Fruit fly (Drosophila melanogaster): Measurements from ENCODE around the gene Pde1c.

Pde1c gene

DNA sequence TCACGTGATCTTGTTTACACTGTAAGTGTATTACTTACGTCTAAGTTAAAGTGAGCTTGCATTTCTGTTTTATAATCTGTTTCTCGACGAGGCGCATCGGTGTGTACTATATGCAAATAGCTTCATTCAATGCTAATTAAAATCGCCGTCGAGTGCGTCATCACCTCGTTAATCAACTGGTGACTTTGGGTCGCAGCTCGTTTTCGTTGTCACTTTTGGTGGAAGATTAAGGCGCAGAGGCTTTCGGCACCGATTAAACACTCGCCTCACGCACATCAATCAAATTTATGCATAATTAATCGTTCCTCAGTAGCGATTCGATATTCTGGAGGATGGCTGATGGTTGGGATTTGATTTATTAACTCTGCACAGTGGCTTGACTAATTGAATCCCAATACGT is 84.1 kb downstream of the Pde1c start:
- no peak for TF ChIP-seq Sin3A (optimal IDR thresholded peaks at IDR 0.05)
- no peak for TF ChIP-seq psq (optimal IDR thresholded peaks at IDR 0.05)
- TF ChIP-seq h (optimal IDR thresholded peaks at IDR 0.05), result no peak
- TF ChIP-seq Myc (optimal IDR thresholded peaks at IDR 0.05), result no peak
- no peak for TF ChIP-seq ttk (optimal IDR thresholded peaks at IDR 0.05)
- TF ChIP-seq insv (optimal IDR thresholded peaks at IDR 0.05), result no peak

DNA sequence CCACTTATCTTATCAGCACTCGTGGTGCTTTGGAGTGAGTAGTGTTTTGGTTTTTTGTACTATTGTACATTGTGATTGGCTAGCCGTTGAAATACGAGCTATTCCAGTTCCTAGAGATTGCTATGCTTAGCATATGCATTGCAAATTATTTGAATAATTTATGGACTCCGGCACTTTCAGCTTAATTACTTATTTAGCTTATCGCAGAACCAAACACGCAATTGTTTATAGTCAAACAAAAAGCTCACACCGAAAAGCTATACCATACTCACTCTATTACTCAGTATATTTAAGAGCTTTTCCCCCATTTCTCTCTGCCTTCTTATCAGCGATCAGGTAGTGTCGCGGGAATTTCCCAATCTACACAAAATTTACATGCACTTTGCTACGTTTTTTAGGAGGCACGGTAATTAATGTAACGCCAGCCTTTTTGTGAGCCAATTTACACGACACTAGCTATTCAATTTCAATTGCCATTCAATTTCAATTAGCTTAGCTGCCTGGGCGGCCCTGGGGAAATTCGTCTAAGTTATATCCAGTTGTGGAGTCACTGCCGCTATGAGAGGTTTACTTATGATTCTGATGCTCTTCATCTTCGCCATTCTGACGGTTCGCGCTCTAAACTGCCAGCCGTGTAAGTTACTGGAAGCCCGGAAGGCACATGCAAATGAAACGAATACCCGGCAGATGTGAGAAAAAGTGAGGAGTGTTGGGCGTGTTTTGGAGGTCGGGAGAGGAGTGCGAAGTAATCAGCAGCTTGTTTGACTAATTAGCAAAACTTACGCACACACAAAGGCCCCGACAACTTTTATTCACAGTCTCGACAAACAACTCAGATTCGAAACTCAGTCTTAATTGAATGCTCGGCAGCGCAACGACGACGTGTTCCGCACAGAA is 85.8 kb downstream of the Pde1c start, which contains the start of the genes CG44008, CG14933, CG46426 and CG42486:
CG44008 (minus strand) TSS at position 155 of the 897 bp plus-strand sequence.
CG14933 (plus strand) TSS at position 538 of the 897 bp plus-strand sequence.
CG46426 (plus strand) TSS at position 538 of the 897 bp plus-strand sequence.
CG42486 (plus strand) TSS at position 847 of the 897 bp plus-strand sequence.
- TF ChIP-seq Sin3A (optimal IDR thresholded peaks at IDR 0.05) (no peak), ttk (optimal IDR thresholded peaks at IDR 0.05) (no peak), h (optimal IDR thresholded peaks at IDR 0.05) (no peak), insv (optimal IDR thresholded peaks at IDR 0.05) (no peak), Myc (optimal IDR thresholded peaks at IDR 0.05) (no peak), psq (optimal IDR thresholded peaks at IDR 0.05) (no peak)

DNA sequence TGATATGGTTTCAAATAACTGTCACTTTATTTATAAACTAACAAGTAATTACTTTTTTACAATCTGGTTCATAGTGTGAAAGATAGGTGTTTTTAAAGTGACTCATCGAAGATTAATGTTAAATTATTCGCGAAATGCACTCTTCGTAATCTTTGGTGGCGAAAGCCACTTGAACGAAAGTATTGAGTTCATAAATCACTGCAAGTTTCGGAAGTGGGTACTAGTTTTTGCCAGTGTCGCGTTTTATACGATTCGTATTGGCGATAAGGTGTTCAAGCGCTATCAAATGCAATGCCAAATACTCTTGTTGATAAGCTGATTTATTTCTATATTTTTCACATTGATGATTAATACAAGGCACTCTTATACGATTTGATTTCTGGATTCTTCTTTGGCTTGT is 86.8 kb downstream of the Pde1c start:
- TF ChIP-seq Sin3A (optimal IDR thresholded peaks at IDR 0.05), result no peak
- TF ChIP-seq h (optimal IDR thresholded peaks at IDR 0.05), result no peak
- no peak for TF ChIP-seq insv (optimal IDR thresholded peaks at IDR 0.05)
- no peak for TF ChIP-seq Myc (optimal IDR thresholded peaks at IDR 0.05)
- TF ChIP-seq ttk (optimal IDR thresholded peaks at IDR 0.05), result no peak
- no peak for TF ChIP-seq psq (optimal IDR thresholded peaks at IDR 0.05)

DNA sequence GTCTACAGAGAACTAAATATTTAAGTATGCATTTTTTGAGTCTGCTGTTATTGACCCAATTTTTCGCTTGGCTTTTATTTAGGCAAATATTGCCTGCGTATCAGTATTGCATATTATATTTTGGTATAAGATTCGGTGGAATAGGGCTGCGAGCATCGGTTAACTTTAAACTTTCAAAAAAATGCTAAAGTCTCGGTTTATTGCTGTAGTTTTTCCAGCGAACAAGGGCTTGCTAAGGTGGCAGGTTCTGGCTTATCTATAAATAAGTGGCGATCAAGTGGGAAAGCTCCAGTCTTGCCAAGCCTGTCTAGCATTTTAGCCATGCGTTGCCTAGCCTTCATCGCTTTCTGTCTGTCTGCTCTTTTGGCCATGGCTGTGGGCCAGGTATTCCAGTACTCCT is 88.0 kb downstream of the Pde1c start, which contains the start of gene CG31704:
CG31704 (plus strand) TSS at position 301 of the 400 bp plus-strand sequence.
- TF ChIP-seq Sin3A (optimal IDR thresholded peaks at IDR 0.05) (no peak), Myc (optimal IDR thresholded peaks at IDR 0.05) (no peak), insv (optimal IDR thresholded peaks at IDR 0.05) (no peak), ttk (optimal IDR thresholded peaks at IDR 0.05) (no peak)

DNA sequence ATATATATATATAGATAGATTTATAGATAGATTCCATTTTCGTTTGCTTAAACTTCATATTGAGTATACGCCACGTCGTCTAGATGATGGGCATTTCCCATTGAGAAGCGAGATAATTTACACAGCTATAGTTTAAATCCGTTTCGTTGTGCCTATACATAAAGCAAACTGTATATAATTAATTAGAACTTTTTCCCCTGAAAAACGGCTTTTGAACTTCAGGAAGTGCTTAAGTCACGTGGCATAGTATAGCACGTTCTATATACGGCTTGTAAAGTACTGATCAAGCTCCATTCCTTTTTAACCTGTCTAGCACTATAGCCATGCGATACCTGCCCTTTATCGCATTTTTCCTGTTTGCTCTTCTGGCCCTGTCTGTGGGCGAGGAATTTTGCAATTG is 88.8 kb downstream of the Pde1c start, which contains the start of gene Sfp33A3:
Sfp33A3 (plus strand) TSS at position 301 of the 400 bp plus-strand sequence.
- TF ChIP-seq h (optimal IDR thresholded peaks at IDR 0.05), result no peak
- no peak for TF ChIP-seq insv (optimal IDR thresholded peaks at IDR 0.05)
- TF ChIP-seq Myc (optimal IDR thresholded peaks at IDR 0.05), result no peak
- TF ChIP-seq psq (optimal IDR thresholded peaks at IDR 0.05), result no peak
- no peak for TF ChIP-seq ttk (optimal IDR thresholded peaks at IDR 0.05)
- no peak for TF ChIP-seq Sin3A (optimal IDR thresholded peaks at IDR 0.05)

DNA sequence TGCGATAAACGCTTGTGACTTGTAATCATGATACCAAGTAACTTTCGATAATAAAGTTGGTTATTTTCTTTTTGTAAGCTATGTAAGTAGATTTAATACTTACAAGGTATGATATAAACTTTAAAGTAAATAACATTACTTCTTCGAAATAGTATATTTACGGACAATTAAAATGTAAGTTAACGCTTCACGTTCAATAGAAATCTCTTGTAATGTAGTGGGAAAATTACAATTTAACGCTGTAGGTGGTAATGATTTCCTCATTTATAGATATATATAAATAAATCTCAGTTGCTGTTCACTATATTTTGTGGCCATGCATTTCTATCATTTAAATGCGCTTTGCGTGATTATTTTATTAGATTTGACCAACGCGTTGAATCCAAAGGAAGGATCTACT is 91.0 kb downstream of the Pde1c start, which contains the start of gene Sfp33A2:
Sfp33A2 (plus strand) TSS at position 301 of the 400 bp plus-strand sequence.
- TF ChIP-seq psq (optimal IDR thresholded peaks at IDR 0.05) (no peak), Sin3A (optimal IDR thresholded peaks at IDR 0.05) (no peak), h (optimal IDR thresholded peaks at IDR 0.05) (no peak), insv (optimal IDR thresholded peaks at IDR 0.05) (no peak), Myc (optimal IDR thresholded peaks at IDR 0.05) (no peak), ttk (optimal IDR thresholded peaks at IDR 0.05) (no peak)

DNA sequence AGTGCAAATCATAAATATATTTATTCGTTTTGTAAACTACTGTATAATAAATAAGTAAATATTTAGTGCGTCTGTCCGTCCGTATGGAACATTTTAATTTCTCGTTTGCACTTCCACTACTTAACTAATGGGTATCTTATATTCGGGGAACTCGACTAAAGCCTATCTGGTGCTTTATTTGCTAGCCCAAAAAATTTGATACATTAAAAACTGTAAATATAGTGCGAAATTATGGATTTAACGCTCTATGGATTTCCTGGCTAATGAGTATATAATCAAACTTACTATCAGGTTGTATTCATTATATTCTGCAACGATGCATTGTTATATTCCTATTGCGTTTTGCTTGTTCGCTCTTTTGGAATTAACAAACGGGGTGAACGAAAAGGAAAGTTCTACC is 91.4 kb downstream of the Pde1c start, which contains the start of gene Sfp33A4:
Sfp33A4 (plus strand) TSS at position 301 of the 400 bp plus-strand sequence.
- TF ChIP-seq psq (optimal IDR thresholded peaks at IDR 0.05) (no peak), h (optimal IDR thresholded peaks at IDR 0.05) (no peak)

DNA sequence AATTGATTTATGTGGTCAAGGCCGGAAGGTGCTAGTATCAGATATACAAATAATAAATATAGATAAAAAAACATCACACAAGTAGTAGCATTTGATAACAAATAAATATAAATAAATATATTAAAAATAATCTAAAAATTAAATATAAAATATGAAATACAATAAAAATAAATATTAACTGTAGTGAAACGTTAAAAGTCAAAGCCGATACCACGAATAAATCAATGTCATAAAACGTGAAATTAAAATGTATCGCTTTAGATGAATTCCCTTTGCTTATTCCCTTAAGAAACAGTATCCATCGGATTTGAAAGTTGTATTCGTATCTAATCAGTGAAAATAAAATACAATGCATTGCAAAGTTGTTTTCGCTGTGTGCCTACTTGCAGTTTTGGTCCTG is 94.1 kb downstream of the Pde1c start, which contains the start of gene CG45012:
CG45012 (plus strand) TSS at position 301 of the 400 bp plus-strand sequence.
- TF ChIP-seq Myc (optimal IDR thresholded peaks at IDR 0.05) (no peak), ttk (optimal IDR thresholded peaks at IDR 0.05) (no peak), psq (optimal IDR thresholded peaks at IDR 0.05) (no peak), insv (optimal IDR thresholded peaks at IDR 0.05) (no peak), h (optimal IDR thresholded peaks at IDR 0.05) (no peak), Sin3A (optimal IDR thresholded peaks at IDR 0.05) (no peak)

DNA sequence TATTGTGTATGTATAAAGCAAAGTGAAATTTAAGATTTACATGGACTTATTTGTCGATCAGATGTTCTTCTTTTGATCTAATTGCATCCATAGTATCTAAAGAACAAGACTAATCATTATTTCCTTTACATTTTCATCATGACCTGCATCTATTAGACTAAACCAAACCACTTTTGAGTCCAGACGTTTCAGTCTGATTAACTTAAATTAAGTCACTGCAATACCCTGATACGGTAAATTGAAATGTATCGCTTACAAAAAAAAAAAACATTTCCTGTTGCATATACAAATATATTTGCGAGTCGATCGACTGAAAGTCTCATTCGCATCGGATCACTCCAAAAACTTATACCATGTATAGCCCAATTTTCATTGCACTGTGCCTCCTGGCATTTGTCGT is 94.6 kb downstream of the Pde1c start, which contains the start of gene CG45011:
CG45011 (plus strand) TSS at position 301 of the 400 bp plus-strand sequence.
- TF ChIP-seq Sin3A (optimal IDR thresholded peaks at IDR 0.05) (no peak), insv (optimal IDR thresholded peaks at IDR 0.05) (no peak), ttk (optimal IDR thresholded peaks at IDR 0.05) (no peak), psq (optimal IDR thresholded peaks at IDR 0.05) (no peak), h (optimal IDR thresholded peaks at IDR 0.05) (no peak), Myc (optimal IDR thresholded peaks at IDR 0.05) (no peak)

DNA sequence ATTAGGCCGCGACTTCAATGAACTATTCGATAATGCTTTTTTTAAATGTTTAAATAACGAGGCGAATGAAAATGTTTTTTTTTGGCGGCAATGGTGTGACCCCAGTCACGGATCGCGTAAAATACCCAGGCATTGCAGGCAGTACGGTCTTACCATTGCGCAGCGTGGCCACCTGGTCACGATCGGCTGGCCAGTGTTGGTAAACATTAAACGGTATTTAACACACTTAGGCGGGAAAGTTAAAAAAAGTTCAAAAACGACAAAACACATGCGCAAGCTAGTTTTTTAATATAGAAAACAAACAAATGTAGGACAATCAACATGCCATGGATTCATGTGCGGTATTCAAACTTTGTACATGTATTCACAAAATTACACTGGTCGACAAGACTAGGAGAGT is 99.1 kb downstream of the Pde1c start, which contains the start of gene esc:
esc (minus strand) TSS at position 129 of the 400 bp plus-strand sequence.
- TF ChIP-seq h (optimal IDR thresholded peaks at IDR 0.05) (no peak), Myc (optimal IDR thresholded peaks at IDR 0.05) (no peak), insv (optimal IDR thresholded peaks at IDR 0.05) (no peak)

DNA sequence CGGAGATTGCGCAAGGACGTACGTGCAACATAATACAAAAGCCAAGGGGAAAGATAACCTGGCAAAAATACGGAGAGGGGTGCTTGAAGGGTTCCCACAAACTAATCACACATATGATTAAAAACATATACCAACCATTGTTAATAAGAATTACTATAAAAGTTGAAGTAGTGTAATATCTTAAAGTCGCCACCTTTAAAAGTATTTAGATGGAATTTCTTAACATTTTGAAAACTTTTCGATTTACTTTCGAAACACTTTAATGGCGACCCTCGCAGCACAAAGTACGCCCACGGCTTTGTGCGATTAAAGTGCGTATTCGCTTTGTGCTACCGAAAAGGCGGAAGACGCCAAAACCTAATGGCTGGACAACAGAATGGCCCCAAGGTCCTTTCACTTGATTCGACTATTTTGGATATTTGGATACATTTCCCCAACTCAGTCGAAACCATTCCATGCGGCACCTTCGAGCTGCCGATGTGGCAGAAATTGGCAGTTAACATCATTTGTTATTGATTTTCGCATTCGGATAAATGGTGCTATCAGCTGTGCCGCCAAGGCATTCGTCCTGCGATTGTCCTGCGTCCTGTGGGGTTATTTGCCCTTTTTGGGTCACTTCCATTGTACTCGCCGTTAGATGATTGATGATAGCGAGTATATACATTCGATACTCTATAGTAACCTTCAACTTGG is 104.8 kb downstream of the Pde1c start:
- TF ChIP-seq ttk (optimal IDR thresholded peaks at IDR 0.05) (no peak), psq (optimal IDR thresholded peaks at IDR 0.05) (no peak), h (optimal IDR thresholded peaks at IDR 0.05) (no peak)

DNA sequence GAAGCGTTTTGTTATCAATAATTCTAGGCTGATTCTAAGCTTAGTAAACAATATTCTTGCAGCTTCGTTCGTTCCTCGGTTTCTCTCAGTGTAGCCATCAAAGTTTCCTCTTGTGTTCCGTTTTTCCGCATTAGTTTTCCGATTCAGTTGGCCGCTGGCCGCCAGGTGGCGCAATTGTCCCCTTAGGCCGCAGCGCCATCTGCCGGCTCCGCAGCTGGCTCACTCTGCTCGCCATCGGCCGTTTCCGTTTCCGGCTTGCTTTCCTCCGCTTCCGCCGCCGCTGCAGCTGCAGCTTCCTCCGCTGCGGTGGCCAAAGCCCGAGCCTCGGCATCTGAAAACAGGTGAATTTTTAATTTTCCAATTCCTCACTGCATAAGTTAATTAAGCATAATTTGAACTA is 112.0 kb downstream of the Pde1c start:
- TF ChIP-seq Sin3A (optimal IDR thresholded peaks at IDR 0.05) (no peak), h (optimal IDR thresholded peaks at IDR 0.05) (peak; percentile 47)
